Fruit fly (Drosophila melanogaster) whole organism, embryonic: ENCODE measurements around the gene Lcp65Ac.

Experiments
- Atf-2 ChIP-seq: fragments of 200-800 bp; sonication (Bioruptor generic); optimal IDR thresholded peaks from 2 replicates; lab custom pipeline; 2016; ENCODE audit warnings: missing biosample characterization, missing genetic modification characterization
- Atf3 ChIP-seq: fragments of 200-800 bp; sonication (Bioruptor generic); optimal IDR thresholded peaks from 3 replicates; lab custom pipeline; 2016; ENCODE audit warnings: missing biosample characterization, missing genetic modification characterization
- Blimp-1 ChIP-seq: fragments of 200-800 bp; sonication (Bioruptor generic); optimal IDR thresholded peaks from 3 replicates; lab custom pipeline; 2018; ENCODE audit warnings: missing biosample characterization, missing genetic modification characterization, mild to moderate bottlenecking, moderate library complexity, missing genetic modification reagents
- CG12219 ChIP-seq: fragments of 200-800 bp; sonication (Bioruptor generic); optimal IDR thresholded peaks from 3 replicates; lab custom pipeline; 2018; ENCODE audit warnings: missing biosample characterization, mild to moderate bottlenecking, missing genetic modification characterization
- CG13424 ChIP-seq: fragments of 200-800 bp; sonication (Bioruptor generic); optimal IDR thresholded peaks from 2 replicates; lab custom pipeline; 2019; ENCODE audit warnings: missing biosample characterization, mild to moderate bottlenecking, missing genetic modification characterization, moderate library complexity
- CG13894 ChIP-seq: fragments of 200-800 bp; sonication (Bioruptor generic); optimal IDR thresholded peaks from 3 replicates; lab custom pipeline; 2018; ENCODE audit warnings: missing biosample characterization, mild to moderate bottlenecking, missing genetic modification characterization, moderate library complexity
- CG15696 ChIP-seq: fragments of 200-800 bp; sonication (Bioruptor generic); optimal IDR thresholded peaks from 2 replicates; lab custom pipeline; 2019; ENCODE audit warnings: missing biosample characterization, mild to moderate bottlenecking, missing genetic modification characterization, moderate library complexity
- CG17186 ChIP-seq: fragments of 200-800 bp; sonication (Bioruptor generic); optimal IDR thresholded peaks from 3 replicates; lab custom pipeline; 2017; ENCODE audit warnings: missing biosample characterization, missing genetic modification reagents, missing genetic modification characterization
- CG17612 ChIP-seq: fragments of 200-800 bp; sonication (Bioruptor generic); IDR thresholded peaks from 2 replicates; pipeline ENCODE4 v1.3.6; 2022; ENCODE audit warnings: missing biosample characterization, missing genetic modification characterization
- CG1832 ChIP-seq: fragments of 200-800 bp; sonication (Bioruptor generic); optimal IDR thresholded peaks from 2 replicates; lab custom pipeline; 2017; ENCODE audit warnings: missing biosample characterization, mild to moderate bottlenecking, missing genetic modification characterization, inconsistent platforms
- CG2129 ChIP-seq: fragments of 200-800 bp; sonication (Bioruptor generic); IDR thresholded peaks from 2 replicates; pipeline ENCODE4 v1.3.6; 2022; ENCODE audit warnings: missing biosample characterization, missing genetic modification characterization; ENCODE audit not compliant: partially characterized antibody
- CG2199 ChIP-seq: fragments of 200-800 bp; sonication (Bioruptor generic); IDR thresholded peaks from 3 replicates; pipeline ENCODE4 v1.3.6; 2022; ENCODE audit warnings: missing biosample characterization, missing genetic modification characterization
- CG2712 ChIP-seq: fragments of 200-800 bp; optimal IDR thresholded peaks from 3 replicates; lab custom pipeline; 2019; ENCODE audit warnings: missing biosample characterization, mild to moderate bottlenecking, missing genetic modification characterization, moderate library complexity
- CG31224 ChIP-seq: fragments of 200-800 bp; sonication (Bioruptor generic); IDR thresholded peaks from 2 replicates; pipeline ENCODE4 v1.3.6; 2022; ENCODE audit warnings: missing biosample characterization, missing genetic modification characterization
- CG33213 ChIP-seq: fragments of 200-800 bp; sonication (Bioruptor generic); optimal IDR thresholded peaks from 3 replicates; lab custom pipeline; 2016; ENCODE audit warnings: missing biosample characterization, missing genetic modification characterization
- CG43689 ChIP-seq: fragments of 200-800 bp; sonication (Bioruptor generic); IDR thresholded peaks from 2 replicates; pipeline ENCODE4 v1.3.6; 2022; ENCODE audit warnings: missing biosample characterization, missing genetic modification characterization
- CG5180 ChIP-seq: fragments of 200-800 bp; sonication (Bioruptor generic); optimal IDR thresholded peaks from 3 replicates; lab custom pipeline; 2017; ENCODE audit warnings: missing biosample characterization, missing genetic modification characterization, mild to moderate bottlenecking, moderate library complexity, missing genetic modification reagents
- CG6765 ChIP-seq: fragments of 200-800 bp; sonication (Bioruptor generic); optimal IDR thresholded peaks from 3 replicates; lab custom pipeline; 2017; ENCODE audit warnings: missing biosample characterization, mild to moderate bottlenecking, missing genetic modification characterization
- CG7987 ChIP-seq: fragments of 200-800 bp; sonication (Bioruptor generic); optimal IDR thresholded peaks from 2 replicates; lab custom pipeline; 2018; ENCODE audit warnings: missing biosample characterization, mild to moderate bottlenecking, missing genetic modification characterization, moderate library complexity
- CG9215 ChIP-seq: fragments of 200-800 bp; sonication (Bioruptor generic); IDR thresholded peaks from 2 replicates; pipeline ENCODE4 v1.3.6; 2022; ENCODE audit warnings: missing biosample characterization, missing genetic modification characterization
- D19A ChIP-seq: fragments of 200-800 bp; optimal IDR thresholded peaks from 3 replicates; lab custom pipeline; 2019; ENCODE audit warnings: missing biosample characterization, mild to moderate bottlenecking, missing genetic modification characterization, moderate library complexity
- Dbx ChIP-seq: fragments of 200-800 bp; sonication (Bioruptor generic); IDR thresholded peaks from 3 replicates; pipeline ENCODE4 v1.3.6; 2022; ENCODE audit warnings: missing biosample characterization, missing genetic modification characterization
- E2f1 ChIP-seq: fragments of 200-800 bp; sonication (Bioruptor generic); IDR thresholded peaks from 2 replicates; pipeline ENCODE4 v1.3.6; 2022; ENCODE audit warnings: missing biosample characterization, missing genetic modification characterization
- H2.0 ChIP-seq: fragments of 200-800 bp; sonication (Bioruptor generic); IDR thresholded peaks from 2 replicates; pipeline ENCODE4 v1.3.6; 2022; ENCODE audit warnings: missing biosample characterization, missing genetic modification characterization
- MESR4 ChIP-seq: fragments of 200-800 bp; sonication (Bioruptor generic); optimal IDR thresholded peaks from 2 replicates; lab custom pipeline; 2018; ENCODE audit warnings: missing biosample characterization, mild to moderate bottlenecking, missing genetic modification characterization, moderate library complexity
- Meics ChIP-seq: fragments of 200-800 bp; sonication (Bioruptor generic); optimal IDR thresholded peaks from 2 replicates; lab custom pipeline; 2017; ENCODE audit warnings: missing biosample characterization, mild to moderate bottlenecking, missing genetic modification characterization
- Nf-YB ChIP-seq: fragments of 200-800 bp; sonication (Bioruptor generic); optimal IDR thresholded peaks from 3 replicates; lab custom pipeline; 2019; ENCODE audit warnings: missing biosample characterization, mild to moderate bottlenecking, missing genetic modification characterization, moderate library complexity
- Oaz ChIP-seq: fragments of 200-800 bp; sonication (Bioruptor generic); IDR thresholded peaks from 2 replicates; pipeline ENCODE4 v1.3.6; 2022; ENCODE audit warnings: missing biosample characterization, missing genetic modification characterization
- Taf1 ChIP-seq: fragments of 200-800 bp; sonication (Bioruptor generic); IDR thresholded peaks from 2 replicates; pipeline ENCODE4 v1.3.6; 2022; ENCODE audit warnings: missing biosample characterization, missing genetic modification characterization
- bigmax ChIP-seq: fragments of 200-800 bp; sonication (Bioruptor generic); optimal IDR thresholded peaks from 2 replicates; lab custom pipeline; 2018; ENCODE audit warnings: missing biosample characterization, mild to moderate bottlenecking, missing genetic modification characterization
- chif ChIP-seq, 2 experiments: fragments of 200-800 bp; sonication (Bioruptor generic); optimal IDR thresholded peaks; 3 replicates each; lab custom pipeline; 2016; ENCODE audit warnings: missing biosample characterization in 2 of 2, missing genetic modification characterization in 2 of 2
- cwo ChIP-seq: fragments of 200-800 bp; sonication (Bioruptor generic); optimal IDR thresholded peaks from 3 replicates; lab custom pipeline; 2017; ENCODE audit warnings: missing biosample characterization, missing genetic modification characterization, mild to moderate bottlenecking, moderate library complexity, missing genetic modification reagents
- dimm ChIP-seq: fragments of 200-800 bp; sonication (Bioruptor generic); IDR thresholded peaks from 2 replicates; pipeline ENCODE4 v1.3.6; 2022; ENCODE audit warnings: missing biosample characterization, missing genetic modification characterization
- dmrt99B ChIP-seq: fragments of 200-800 bp; sonication (Bioruptor generic); optimal IDR thresholded peaks from 2 replicates; lab custom pipeline; 2018; ENCODE audit warnings: missing biosample characterization, mild to moderate bottlenecking, missing genetic modification characterization, moderate library complexity
- ftz-f1 ChIP-seq: fragments of 200-800 bp; sonication (Bioruptor generic); optimal IDR thresholded peaks from 2 replicates; lab custom pipeline; 2016; ENCODE audit warnings: missing biosample characterization, missing genetic modification characterization
- gro ChIP-seq: fragments of 200-800 bp; sonication (Bioruptor generic); optimal IDR thresholded peaks from 2 replicates; lab custom pipeline; 2016; ENCODE audit warnings: missing biosample characterization, missing genetic modification characterization
- hbn ChIP-seq: fragments of 200-800 bp; sonication (Bioruptor generic); IDR thresholded peaks from 2 replicates; pipeline ENCODE4 v1.3.6; 2022; ENCODE audit warnings: missing biosample characterization, missing genetic modification characterization; ENCODE audit not compliant: partially characterized antibody
- lola ChIP-seq, 3 experiments: fragments of >200 bp in 2 of 3; fragments of 200-800 bp in 1 of 3; sonication (Bioruptor generic) in 1 of 3; optimal IDR thresholded peaks; 2 replicates each; lab custom pipeline; 2017 to 2019; ENCODE audit warnings: missing biosample characterization in 3 of 3, missing genetic modification characterization in 3 of 3, mild to moderate bottlenecking in 1 of 3, moderate library complexity in 1 of 3
- mirr ChIP-seq: fragments of 200-800 bp; sonication (Bioruptor generic); optimal IDR thresholded peaks from 3 replicates; lab custom pipeline; 2018; ENCODE audit warnings: missing biosample characterization, mild to moderate bottlenecking, missing genetic modification characterization
- nerfin-2 ChIP-seq: fragments of 200-800 bp; sonication (Bioruptor generic); IDR thresholded peaks from 2 replicates; pipeline ENCODE4 v1.3.6; 2022; ENCODE audit warnings: missing biosample characterization, missing genetic modification characterization; ENCODE audit not compliant: partially characterized antibody
- onecut ChIP-seq: fragments of 200-800 bp; sonication (Bioruptor generic); IDR thresholded peaks from 2 replicates; pipeline ENCODE4 v1.3.6; 2022; ENCODE audit warnings: missing biosample characterization, missing genetic modification characterization
- sc ChIP-seq, 3 experiments: fragments of >200 bp in 2 of 3; fragments of 200-800 bp in 1 of 3; sonication (Bioruptor generic) in 1 of 3; optimal IDR thresholded peaks; 2 replicates in 2 of 3; 3 replicates in 1 of 3; lab custom pipeline; 2017; ENCODE audit warnings: mild to moderate bottlenecking in 1 of 3, missing biosample characterization in 1 of 3, missing genetic modification characterization in 1 of 3, missing genetic modification reagents in 1 of 3
- sima ChIP-seq: fragments of 200-800 bp; sonication (Bioruptor generic); optimal IDR thresholded peaks from 2 replicates; lab custom pipeline; 2016; ENCODE audit warnings: missing biosample characterization, missing genetic modification characterization
- sr ChIP-seq: fragments of 200-800 bp; sonication (Bioruptor generic); IDR thresholded peaks from 3 replicates; pipeline ENCODE4 v1.3.6; 2022; ENCODE audit warnings: missing biosample characterization, missing genetic modification characterization
- tna ChIP-seq: fragments of 200-800 bp; sonication (Bioruptor generic); IDR thresholded peaks from 2 replicates; pipeline ENCODE4 v1.3.6; 2022; ENCODE audit warnings: missing biosample characterization, missing genetic modification characterization; ENCODE audit not compliant: partially characterized antibody
- tup ChIP-seq: fragments of 200-800 bp; sonication (Bioruptor generic); optimal IDR thresholded peaks from 2 replicates; lab custom pipeline; 2016; ENCODE audit warnings: missing biosample characterization, mild to moderate bottlenecking, missing genetic modification characterization, moderate library complexity
- zf30C ChIP-seq: fragments of 200-800 bp; sonication (Bioruptor generic); optimal IDR thresholded peaks from 3 replicates; lab custom pipeline; 2018; ENCODE audit warnings: missing biosample characterization, mild to moderate bottlenecking, missing genetic modification characterization

Gene Lcp65Ac

dm6 chr3L:6192822-6193555, 48.4 kb downstream of the Lcp65Ac start, which contains the start of the genes Sf3b6 and Tnpo (continued):
- TF ChIP-seq dimm (GFP tag; lab: Robert Waterston, UW) (peak; percentile 35; the same call in 1 of the 2 replicates), CG2712 (tag; lab: Kevin White, UChicago) (peak; percentile 88), Atf3 (peak; percentile 58), CG33213 (GFP tag; lab: Kevin White, UChicago) (peak; percentile 39), Oaz (GFP tag; lab: Robert Waterston, UW) (peak; percentile 63; the same call in 1 of the 2 replicates), Nf-YB (GFP tag; lab: Kevin White, UChicago) (no peak), CG31224 (GFP tag; lab: Robert Waterston, UW) (peak; percentile 81), sc (optimal IDR thresholded peaks at IDR 0.05; lab: Kevin White, UChicago) (no peak), sc (GFP tag; optimal IDR thresholded peaks at IDR 0.05; lab: Kevin White, UChicago) (no peak), sr (GFP tag; lab: Robert Waterston, UW) (peak; percentile 8; the same call in 1 of the 3 replicates), cwo (peak; percentile 68), hbn (GFP tag; lab: Robert Waterston, UW) (peak; percentile 67), CG12219 (GFP tag; lab: Kevin White, UChicago) (no peak), CG1832 (GFP tag; lab: Kevin White, UChicago) (no peak), Meics (GFP tag; lab: Kevin White, UChicago) (peak; percentile 85), tna (no peak), CG2199 (GFP tag; lab: Robert Waterston, UW) (0 out of 3 replicates have a peak, but pooled peaks have one; percentile 37), MESR4 (peak; percentile 53), tup (peak; percentile 21), CG13424 (tag; lab: Kevin White, UChicago) (peak; percentile 90), Atf-2 (peak; percentile 55), CG17186 (GFP tag; lab: Kevin White, UChicago) (peak; percentile 62), CG15696 (tag; lab: Kevin White, UChicago) (peak; percentile 89), ftz-f1 (GFP tag; lab: Kevin White, UChicago) (no peak), lola (GFP tag; optimal IDR thresholded peaks at IDR 0.05; lab: Kevin White, UChicago) (peak in 1 of 3 experiments; percentile 91), Taf1 (GFP tag; lab: Robert Waterston, UW) (peak; percentile 68; the same call in 1 of the 2 replicates), Blimp-1 (GFP tag; lab: Kevin White, UChicago) (no peak), CG17612 (no peak), gro (GFP tag; lab: Kevin White, UChicago) (no peak), Dbx (GFP tag; lab: Robert Waterston, UW) (peak; percentile 84), mirr (GFP tag; lab: Kevin White, UChicago) (no peak), zf30C (GFP tag; lab: Kevin White, UChicago) (no peak), CG2129 (GFP tag; lab: Robert Waterston, UW) (peak; percentile 52), dmrt99B (tag; lab: Kevin White, UChicago) (no peak), E2f1 (GFP tag; lab: Robert Waterston, UW) (peak; percentile 79), bigmax (GFP tag; lab: Kevin White, UChicago) (no peak), CG6765 (peak; percentile 35), sima (GFP tag; lab: Kevin White, UChicago) (no peak), D19A (tag; lab: Kevin White, UChicago) (no peak), CG7987 (peak; percentile 2), nerfin-2 (GFP tag; lab: Robert Waterston, UW) (peak; percentile 18; the same call in 1 of the 2 replicates), CG5180 (peak; percentile 49), H2.0 (peak; percentile 66; the same call in 1 of the 2 replicates), CG9215 (peak; percentile 88), CG13894 (no peak), CG43689 (GFP tag; lab: Robert Waterston, UW) (0 out of 2 replicates have a peak, but pooled peaks have one; percentile 12), onecut (no peak), chif (GFP tag; optimal IDR thresholded peaks at IDR 0.05; lab: Kevin White, UChicago) (peak; percentile 49 to 74)
